Worm (Caenorhabditis elegans): ENCODE results near the gene hgrs-1.
A peak's percentile ranks its signal among the peaks of the same experiment; 100 is the strongest.

Gene hgrs-1

DNA sequence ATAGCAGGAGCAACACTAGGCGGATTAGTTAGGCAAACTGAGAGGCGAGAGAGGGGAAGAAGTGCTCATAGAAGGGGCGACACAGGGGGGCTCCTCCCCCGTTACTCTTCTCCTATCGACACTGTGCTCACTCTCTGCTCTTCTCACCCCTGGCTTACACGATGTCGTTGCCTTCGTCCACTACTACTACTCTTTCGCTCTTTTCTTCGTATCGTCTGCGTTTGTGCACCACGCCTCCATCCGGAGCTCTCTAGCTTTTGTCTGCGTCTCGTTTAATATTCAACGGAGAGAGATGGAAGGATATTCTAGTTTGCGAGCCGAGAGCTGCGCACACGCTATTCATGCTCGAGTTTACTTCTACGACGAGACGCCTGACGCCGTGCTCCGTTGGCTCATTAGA lies 22.5 kb downstream of the hgrs-1 start:
- no peak for TF ChIP-seq cebp-1 (GFP tag; IDR thresholded peaks at IDR 0.05)
- peak; percentile 11 for TF ChIP-seq cebp-1 (tag; optimal IDR thresholded peaks at IDR 0.05)
- TF ChIP-seq chd-7 (tag; optimal IDR thresholded peaks at IDR 0.05), result peak; percentile 15
- TF ChIP-seq xnd-1 (tag; optimal IDR thresholded peaks at IDR 0.05), result no peak
- TF ChIP-seq ceh-91 (GFP tag; IDR thresholded peaks at IDR 0.05), result no peak
- TF ChIP-seq aptf-2 (GFP tag; conservative IDR thresholded peaks at IDR 0.05), result no peak
- no peak for TF ChIP-seq sea-2 (GFP tag; IDR thresholded peaks at IDR 0.05)
- TF ChIP-seq bed-2 (GFP tag; IDR thresholded peaks at IDR 0.05), result no peak
- no peak for TF ChIP-seq Y56A3A.18 (GFP tag; IDR thresholded peaks at IDR 0.05)
- TF ChIP-seq egl-18 (GFP tag; IDR thresholded peaks at IDR 0.05), result no peak
- TF ChIP-seq egl-44 (GFP tag; IDR thresholded peaks at IDR 0.05), result no peak
- TF ChIP-seq hsf-1 (GFP tag; IDR thresholded peaks at IDR 0.05), result no peak
- peak; percentile 12 for TF ChIP-seq K12H6.12 (tag; optimal IDR thresholded peaks at IDR 0.05)
- TF ChIP-seq nhr-90 (tag; optimal IDR thresholded peaks at IDR 0.05), result no peak
- no peak for TF ChIP-seq snpc-3.4 (tag; optimal IDR thresholded peaks at IDR 0.05)
- no peak for TF ChIP-seq efl-1 (GFP tag; optimal IDR thresholded peaks at IDR 0.05)
- TF ChIP-seq pbrm-1 (GFP tag; IDR thresholded peaks at IDR 0.05), result no peak
- TF ChIP-seq F55B11.4 (tag; optimal IDR thresholded peaks at IDR 0.05; ENCODE audit: borderline replicate concordance, insufficient read depth), result no peak
- TF ChIP-seq nfyb-1 (GFP tag; IDR thresholded peaks at IDR 0.05), result 0 out of 2 replicates have a peak, but pooled peaks have one; percentile 24
- TF ChIP-seq nhr-80 (tag; optimal IDR thresholded peaks at IDR 0.05), result no peak
- no peak for TF ChIP-seq F10E7.11 (tag; optimal IDR thresholded peaks at IDR 0.05)
- peak; percentile 42; the same call in 1 of the 2 replicates for TF ChIP-seq hmg-1.2 (GFP tag; IDR thresholded peaks at IDR 0.05)
- no peak for TF ChIP-seq lin-26 (GFP tag; IDR thresholded peaks at IDR 0.05)
- TF ChIP-seq mel-28 (tag; optimal IDR thresholded peaks at IDR 0.05; ENCODE audit: borderline replicate concordance), result no peak
- no peak for TF ChIP-seq snpc-1.3 (tag; optimal IDR thresholded peaks at IDR 0.05; ENCODE audit: insufficient read depth)
- no peak for TF ChIP-seq mxl-1 (tag; optimal IDR thresholded peaks at IDR 0.05)
- TF ChIP-seq sdz-38 (tag; optimal IDR thresholded peaks at IDR 0.05), result no peak
- 0 out of 2 replicates have a peak, but pooled peaks have one; percentile 27 for TF ChIP-seq mcd-1 (GFP tag; IDR thresholded peaks at IDR 0.05)
- no peak for TF ChIP-seq ekl-4 (GFP tag; IDR thresholded peaks at IDR 0.05)
- 0 out of 2 replicates have a peak, but pooled peaks have one; percentile 16 for TF ChIP-seq egrh-3 (GFP tag; IDR thresholded peaks at IDR 0.05)
- TF ChIP-seq ceh-40 (GFP tag; IDR thresholded peaks at IDR 0.05), result no peak
- TF ChIP-seq unc-62 (GFP tag; optimal IDR thresholded peaks at IDR 0.05), result no peak
- no peak for TF ChIP-seq fkh-3 (tag; optimal IDR thresholded peaks at IDR 0.05)
- no peak for TF ChIP-seq madf-6 (GFP tag; IDR thresholded peaks at IDR 0.05)

DNA sequence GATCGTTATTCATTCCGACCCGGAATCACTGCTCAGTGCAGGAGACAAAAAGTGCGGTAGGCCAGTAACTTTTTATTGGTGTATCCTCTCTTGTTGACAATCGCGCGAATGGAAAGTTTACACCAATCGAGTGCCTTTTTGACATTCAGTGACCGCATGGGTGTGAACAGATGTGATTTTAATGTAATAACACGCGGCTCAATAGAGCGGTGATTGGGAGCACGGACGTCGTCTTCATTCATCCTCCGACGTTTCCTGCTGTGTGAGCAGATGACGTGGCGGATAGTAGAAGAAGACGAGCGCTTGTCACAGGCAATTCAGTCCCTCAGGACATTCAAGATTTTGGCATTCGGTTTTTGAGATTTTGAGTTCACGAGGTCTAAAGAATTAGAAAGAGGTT lies 23.3 kb downstream of the hgrs-1 start:
- no peak for TF ChIP-seq xnd-1 (tag; optimal IDR thresholded peaks at IDR 0.05)
- no peak for TF ChIP-seq snpc-1.1 (tag; optimal IDR thresholded peaks at IDR 0.05; ENCODE audit: insufficient read depth)
- no peak for TF ChIP-seq lin-26 (GFP tag; IDR thresholded peaks at IDR 0.05)
- no peak for TF ChIP-seq athp-1 (tag; optimal IDR thresholded peaks at IDR 0.05)
- TF ChIP-seq F33H1.4 (GFP tag; IDR thresholded peaks at IDR 0.05), result no peak

DNA sequence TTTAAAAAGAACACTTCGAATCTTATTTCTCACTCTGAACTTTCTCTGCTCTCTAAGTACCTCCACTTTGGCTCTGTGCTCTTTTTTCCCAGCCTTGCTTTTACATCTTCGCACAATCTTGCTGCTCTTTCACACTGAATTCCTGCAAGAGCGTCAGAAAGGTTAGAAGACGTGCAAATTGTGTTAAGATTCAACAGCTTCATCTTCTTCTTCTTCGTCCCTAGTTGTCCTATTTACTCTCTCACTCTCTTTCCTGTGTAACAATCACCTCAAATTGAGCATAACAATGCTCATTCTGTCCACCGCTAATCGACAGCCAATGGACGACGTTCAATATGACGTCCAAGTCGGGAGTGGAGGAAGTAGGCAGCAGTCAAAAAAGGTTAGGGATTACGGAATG lies 24.4 kb downstream of the hgrs-1 start:
- TF ChIP-seq cebp-2 (GFP tag; IDR thresholded peaks at IDR 0.05) (no peak), Y53G8AR.9 (GFP tag; conservative IDR thresholded peaks at IDR 0.05) (no peak), madf-10 (tag; optimal IDR thresholded peaks at IDR 0.05) (no peak), ztf-28 (GFP tag; IDR thresholded peaks at IDR 0.05) (no peak), attf-5 (GFP tag; optimal IDR thresholded peaks at IDR 0.05) (no peak), ztf-6 (GFP tag; IDR thresholded peaks at IDR 0.05) (no peak), ztf-3 (GFP tag; optimal IDR thresholded peaks at IDR 0.05) (no peak), unc-130 (GFP tag; optimal IDR thresholded peaks at IDR 0.05) (no peak), ekl-4 (GFP tag; IDR thresholded peaks at IDR 0.05) (no peak), F33H1.4 (GFP tag; IDR thresholded peaks at IDR 0.05) (no peak), rec-8 (tag; optimal IDR thresholded peaks at IDR 0.05) (no peak), F57A8.1 (GFP tag; optimal IDR thresholded peaks at IDR 0.05) (no peak), atf-7 (tag; optimal IDR thresholded peaks at IDR 0.05) (no peak)
